Worm (Caenorhabditis elegans) whole organism, L1 larva: Measurements from ENCODE around the gene ensh-1.

ENCODE experiments used
- ama-1 ChIP-seq: fragments of 150-350 bp; optimal IDR thresholded peaks from 2 replicates; lab custom pipeline; 2014
- blmp-1 ChIP-seq: fragments of 150-350 bp; optimal IDR thresholded peaks from 2 replicates; lab custom pipeline; 2014; ENCODE audit warnings: missing biosample characterization, missing genetic modification characterization
- egl-27 ChIP-seq, 2 experiments: fragments of 150-350 bp in 1 of 2; sonication (generic microtip); optimal IDR thresholded peaks; 3 replicates each; lab custom pipeline; 2017 to 2018; ENCODE audit warnings: missing biosample characterization in 2 of 2, missing genetic modification characterization in 2 of 2, missing genetic modification reagents in 2 of 2
- elt-3 ChIP-seq, 6 experiments: fragments of 150-350 bp in 1 of 6; sonication (generic microtip); optimal IDR thresholded peaks; 2 replicates each; lab custom pipeline; 2017 to 2018; ENCODE audit warnings: missing biosample characterization in 6 of 6, missing genetic modification characterization in 6 of 6, inconsistent platforms in 1 of 6
- nhr-76 ChIP-seq: sonication (generic microtip); optimal IDR thresholded peaks from 2 replicates; lab custom pipeline; 2017; ENCODE audit warnings: missing biosample characterization, missing genetic modification characterization
- nhr-77 ChIP-seq: fragments of 150-350 bp; optimal IDR thresholded peaks from 2 replicates; lab custom pipeline; 2014; ENCODE audit warnings: missing biosample characterization, missing genetic modification characterization
- pqm-1 ChIP-seq: sonication (generic microtip); optimal IDR thresholded peaks from 3 replicates; lab custom pipeline; 2017; ENCODE audit warnings: missing biosample characterization, missing genetic modification characterization
- rnt-1 ChIP-seq: sonication (generic microtip); optimal IDR thresholded peaks from 2 replicates; lab custom pipeline; 2016; ENCODE audit warnings: mild to moderate bottlenecking, missing genetic modification characterization, moderate library complexity, missing compliant biosample characterization
- skn-1 ChIP-seq: fragments of 150-350 bp; optimal IDR thresholded peaks from 2 replicates; lab custom pipeline; 2014; ENCODE audit warnings: missing biosample characterization, missing genetic modification characterization

DNA sequence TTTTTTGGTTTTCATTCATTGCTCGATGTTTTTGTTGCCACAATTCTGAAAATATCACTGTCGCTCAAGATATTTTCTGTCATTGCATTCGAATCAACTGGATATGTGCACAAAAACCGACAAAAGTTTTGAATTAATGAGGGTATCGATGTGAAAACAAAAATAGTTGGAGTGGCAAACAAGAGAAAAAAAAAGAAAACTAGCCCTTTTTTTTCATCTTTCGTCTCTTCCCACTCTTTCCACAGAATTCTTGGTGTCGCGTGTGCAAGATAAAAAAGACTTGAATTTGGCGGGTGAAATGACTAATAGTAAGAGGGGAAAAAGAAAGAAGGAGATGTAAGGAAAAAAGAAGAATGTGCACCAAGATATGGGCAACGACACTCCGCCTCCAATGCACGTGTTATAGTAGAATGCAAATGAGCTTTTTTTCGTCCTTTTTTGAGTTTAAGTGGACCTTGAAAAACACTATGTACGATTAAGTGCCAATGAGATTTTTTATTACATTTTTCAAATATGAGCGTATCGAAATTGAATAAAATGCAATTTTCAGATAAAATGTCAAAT is 36.0 kb upstream of the ensh-1 start, which contains the start of the genes ubc-22 and ubc-21:
- TF ChIP-seq blmp-1 (tag; lab: Kevin White, UChicago), result no peak
- no peak for TF ChIP-seq egl-27 (tag; optimal IDR thresholded peaks at IDR 0.05; lab: Kevin White, UChicago)
- TF ChIP-seq nhr-77 (tag; lab: Kevin White, UChicago), result no peak
- TF ChIP-seq ama-1 (lab: Kevin White, UChicago), result no peak
- TF ChIP-seq pqm-1 (tag; lab: Kevin White, UChicago), result no peak
- TF ChIP-seq rnt-1 (tag; lab: Kevin White, UChicago), result no peak
- no peak for TF ChIP-seq nhr-76 (tag; lab: Kevin White, UChicago)
- no peak for TF ChIP-seq skn-1 (tag; lab: Kevin White, UChicago)
- no peak for TF ChIP-seq elt-3 (tag; optimal IDR thresholded peaks at IDR 0.05; lab: Kevin White, UChicago)
